Worm (Caenorhabditis elegans) whole organism, L2 larva: ENCODE data around the gene msp-77.

Source experiments
- F13H6.1 ChIP-seq: sonication (generic microtip); optimal IDR thresholded peaks from 2 replicates; lab custom pipeline; 2016; ENCODE audit warnings: missing genetic modification characterization, missing compliant biosample characterization
- ama-1 ChIP-seq: fragments of 150-350 bp; optimal IDR thresholded peaks from 2 replicates; lab custom pipeline; 2018; ENCODE audit warnings: inconsistent platforms
- blmp-1 ChIP-seq: sonication (generic microtip); optimal IDR thresholded peaks from 2 replicates; lab custom pipeline; 2017; ENCODE audit warnings: missing genetic modification characterization, mild to moderate bottlenecking, missing compliant biosample characterization, antibody characterized with exemption, moderate library complexity; ENCODE audit not compliant: insufficient read depth
- egl-27 ChIP-seq: sonication (generic microtip); optimal IDR thresholded peaks from 3 replicates; lab custom pipeline; 2017; ENCODE audit warnings: missing biosample characterization, missing genetic modification reagents, missing genetic modification characterization
- mdl-1 ChIP-seq, 2 experiments: fragments of 150-350 bp in 1 of 2; sonication (generic microtip) in 1 of 2; optimal IDR thresholded peaks; 2 replicates each; lab custom pipeline; 2017; ENCODE audit warnings: missing biosample characterization in 2 of 2, missing genetic modification characterization in 2 of 2
- nhr-23 ChIP-seq: fragments of 150-350 bp; optimal IDR thresholded peaks from 2 replicates; lab custom pipeline; 2014; ENCODE audit warnings: missing biosample characterization, missing genetic modification reagents, missing genetic modification characterization
- nhr-6 ChIP-seq: fragments of 150-350 bp; optimal IDR thresholded peaks from 2 replicates; lab custom pipeline; 2014; ENCODE audit warnings: missing biosample characterization, missing genetic modification characterization
- nhr-77 ChIP-seq: fragments of 150-350 bp; optimal IDR thresholded peaks from 2 replicates; lab custom pipeline; 2014; ENCODE audit warnings: missing biosample characterization, missing genetic modification characterization
- skn-1 ChIP-seq: sonication (generic microtip); optimal IDR thresholded peaks from 2 replicates; lab custom pipeline; 2017; ENCODE audit warnings: missing biosample characterization, missing genetic modification characterization
- snpc-4 ChIP-seq: fragments of 150-350 bp; optimal IDR thresholded peaks from 2 replicates; lab custom pipeline; 2014; ENCODE audit warnings: missing biosample characterization, missing genetic modification characterization
- unc-39 ChIP-seq: fragments of 150-350 bp; optimal IDR thresholded peaks from 2 replicates; lab custom pipeline; 2014; ENCODE audit warnings: missing biosample characterization, missing genetic modification characterization
- unc-55 ChIP-seq: fragments of 150-350 bp; sonication (generic microtip); optimal IDR thresholded peaks from 3 replicates; lab custom pipeline; 2014; ENCODE audit warnings: missing biosample characterization, missing genetic modification reagents, missing genetic modification characterization
- ztf-4 ChIP-seq: fragments of 150-350 bp; optimal IDR thresholded peaks from 2 replicates; lab custom pipeline; 2014; ENCODE audit warnings: missing biosample characterization, missing genetic modification characterization

ce11 chrIV:9943214-9943613 lies 48.8 kb downstream of the msp-77 start:
- no peak for TF ChIP-seq ama-1
- TF ChIP-seq nhr-77: no peak
- TF ChIP-seq snpc-4: no peak
- TF ChIP-seq unc-55 (GFP tag; lab: Kevin White, UChicago): no peak
- TF ChIP-seq F13H6.1 (tag; lab: Kevin White, UChicago): no peak
- TF ChIP-seq blmp-1 (tag; lab: Kevin White, UChicago): no peak
- TF ChIP-seq unc-39: no peak
- no peak for TF ChIP-seq nhr-6
- no peak for TF ChIP-seq skn-1
- no peak for TF ChIP-seq egl-27
- TF ChIP-seq ztf-4 (tag; lab: Kevin White, UChicago): no peak
- TF ChIP-seq mdl-1 (tag; optimal IDR thresholded peaks at IDR 0.05; lab: Kevin White, UChicago): no peak
- TF ChIP-seq nhr-23: no peak
